Worm (Caenorhabditis elegans) whole organism, L3 larva: ENCODE results near the gene irld-23.
"Not testable (repeated sequence)": the region's sequence is repeated elsewhere in the genome, so short reads cannot be mapped to it uniquely, and the experiment has no call there.

Experiments used
- R02D3.7 ChIP-seq: fragments of 150-350 bp; optimal IDR thresholded peaks from 2 replicates; lab custom pipeline; 2014; ENCODE audit warnings: missing biosample characterization, missing genetic modification characterization
- ZK546.5 ChIP-seq: sonication (generic microtip); optimal IDR thresholded peaks from 2 replicates; lab custom pipeline; 2017; ENCODE audit warnings: missing biosample characterization, missing genetic modification characterization
- ama-1 ChIP-seq: fragments of 150-350 bp; optimal IDR thresholded peaks from 2 replicates; lab custom pipeline; 2018
- ceh-16 ChIP-seq: sonication (generic microtip); optimal IDR thresholded peaks from 2 replicates; lab custom pipeline; 2017; ENCODE audit warnings: missing biosample characterization, missing genetic modification characterization
- ceh-28 ChIP-seq: fragments of 150-350 bp; optimal IDR thresholded peaks from 2 replicates; lab custom pipeline; 2014; ENCODE audit warnings: missing biosample characterization, missing genetic modification reagents, missing genetic modification characterization
- ceh-82 ChIP-seq: fragments of 150-350 bp; optimal IDR thresholded peaks from 2 replicates; lab custom pipeline; 2014; ENCODE audit warnings: missing biosample characterization, missing genetic modification characterization
- ceh-9 ChIP-seq: sonication (generic microtip); optimal IDR thresholded peaks from 2 replicates; lab custom pipeline; 2018; ENCODE audit warnings: missing biosample characterization, missing genetic modification characterization
- daf-12 ChIP-seq: fragments of 150-350 bp; optimal IDR thresholded peaks from 2 replicates; lab custom pipeline; 2014; ENCODE audit warnings: missing biosample characterization, missing genetic modification reagents, missing genetic modification characterization
- egl-5 ChIP-seq: fragments of 150-350 bp; optimal IDR thresholded peaks from 2 replicates; lab custom pipeline; 2017; ENCODE audit warnings: missing biosample characterization, missing genetic modification reagents, missing genetic modification characterization, inconsistent platforms
- elt-1 ChIP-seq: fragments of 150-350 bp; optimal IDR thresholded peaks from 2 replicates; lab custom pipeline; 2014; ENCODE audit warnings: missing biosample characterization, missing genetic modification characterization
- elt-2 ChIP-seq: sonication (generic microtip); optimal IDR thresholded peaks from 2 replicates; lab custom pipeline; 2016; ENCODE audit warnings: missing genetic modification reagents, mild to moderate bottlenecking, missing genetic modification characterization, missing compliant biosample characterization
- elt-3 ChIP-seq, 3 experiments: fragments of 150-350 bp in 1 of 3; sonication (generic microtip) in 2 of 3; optimal IDR thresholded peaks; 2 replicates in 2 of 3; 4 replicates in 1 of 3; lab custom pipeline; 2014 to 2017; ENCODE audit warnings: missing biosample characterization in 3 of 3, missing genetic modification characterization in 3 of 3
- fkh-10 ChIP-seq: sonication (generic microtip); optimal IDR thresholded peaks from 2 replicates; lab custom pipeline; 2017; ENCODE audit warnings: missing biosample characterization, missing genetic modification reagents, missing genetic modification characterization
- fkh-2 ChIP-seq: fragments of 150-350 bp; optimal IDR thresholded peaks from 2 replicates; lab custom pipeline; 2014; ENCODE audit warnings: missing biosample characterization, missing genetic modification reagents, missing genetic modification characterization
- hmg-11 ChIP-seq: sonication (generic microtip); optimal IDR thresholded peaks from 2 replicates; lab custom pipeline; 2016; ENCODE audit warnings: missing genetic modification characterization, missing compliant biosample characterization
- jun-1 ChIP-seq: fragments of 150-350 bp; optimal IDR thresholded peaks from 2 replicates; lab custom pipeline; 2014; ENCODE audit warnings: missing biosample characterization, missing genetic modification reagents, missing genetic modification characterization
- lin-15B ChIP-seq: fragments of 150-350 bp; optimal IDR thresholded peaks from 2 replicates; lab custom pipeline; 2014; ENCODE audit warnings: missing biosample characterization, missing genetic modification characterization
- lin-39 ChIP-seq: fragments of 150-350 bp; optimal IDR thresholded peaks from 2 replicates; lab custom pipeline; 2018; ENCODE audit warnings: missing biosample characterization, missing genetic modification reagents, missing genetic modification characterization
- mdl-1 ChIP-seq: fragments of 150-350 bp; optimal IDR thresholded peaks from 2 replicates; lab custom pipeline; 2014; ENCODE audit warnings: missing biosample characterization, missing genetic modification characterization
- nfya-1 ChIP-seq: sonication (generic microtip); optimal IDR thresholded peaks from 2 replicates; lab custom pipeline; 2017; ENCODE audit warnings: missing genetic modification characterization, mild to moderate bottlenecking, missing compliant biosample characterization, antibody characterized with exemption, moderate library complexity; ENCODE audit not compliant: insufficient read depth
- nhr-11 ChIP-seq: fragments of 150-350 bp; optimal IDR thresholded peaks from 2 replicates; lab custom pipeline; 2014; ENCODE audit warnings: missing biosample characterization, missing genetic modification characterization
- nhr-12 ChIP-seq: fragments of 150-350 bp; optimal IDR thresholded peaks from 2 replicates; lab custom pipeline; 2014; ENCODE audit warnings: missing biosample characterization, missing genetic modification characterization
- nhr-237 ChIP-seq: fragments of 150-350 bp; optimal IDR thresholded peaks from 2 replicates; lab custom pipeline; 2014; ENCODE audit warnings: missing biosample characterization, missing genetic modification characterization
- nhr-25 ChIP-seq: sonication (generic microtip); optimal IDR thresholded peaks from 2 replicates; lab custom pipeline; 2017; ENCODE audit warnings: missing biosample characterization, missing genetic modification characterization
- nhr-28 ChIP-seq: fragments of 150-350 bp; optimal IDR thresholded peaks from 2 replicates; lab custom pipeline; 2014; ENCODE audit warnings: missing biosample characterization, missing genetic modification characterization
- nhr-43 ChIP-seq: sonication (generic microtip); optimal IDR thresholded peaks from 2 replicates; lab custom pipeline; 2016; ENCODE audit warnings: mild to moderate bottlenecking, missing genetic modification characterization, missing compliant biosample characterization; ENCODE audit not compliant: poor library complexity, severe bottlenecking
- nhr-67 ChIP-seq: fragments of 150-350 bp; optimal IDR thresholded peaks from 2 replicates; lab custom pipeline; 2014; ENCODE audit warnings: missing biosample characterization, missing genetic modification characterization
- nhr-77 ChIP-seq: fragments of 150-350 bp; optimal IDR thresholded peaks from 2 replicates; lab custom pipeline; 2014; ENCODE audit warnings: missing biosample characterization, missing genetic modification characterization
- pha-4 ChIP-seq: fragments of 150-350 bp; optimal IDR thresholded peaks from 2 replicates; lab custom pipeline; 2014; ENCODE audit warnings: missing biosample characterization, missing genetic modification reagents, missing genetic modification characterization
- pqm-1 ChIP-seq: fragments of 150-350 bp; optimal IDR thresholded peaks from 2 replicates; lab custom pipeline; 2017; ENCODE audit warnings: missing biosample characterization, missing genetic modification characterization, inconsistent platforms
- sea-2 ChIP-seq: fragments of 150-350 bp; sonication (generic microtip); optimal IDR thresholded peaks from 4 replicates; lab custom pipeline; 2014; ENCODE audit warnings: missing biosample characterization, missing genetic modification reagents, missing genetic modification characterization
- skn-1 ChIP-seq: fragments of 150-350 bp; optimal IDR thresholded peaks from 2 replicates; lab custom pipeline; 2014; ENCODE audit warnings: missing biosample characterization, missing genetic modification characterization
- snpc-4 ChIP-seq: fragments of 150-350 bp; optimal IDR thresholded peaks from 2 replicates; lab custom pipeline; 2014; ENCODE audit warnings: missing biosample characterization, missing genetic modification characterization
- tbx-2 ChIP-seq: sonication (generic microtip); optimal IDR thresholded peaks from 2 replicates; lab custom pipeline; 2016; ENCODE audit warnings: mild to moderate bottlenecking, missing genetic modification characterization, missing compliant biosample characterization
- unc-39 ChIP-seq: sonication (generic microtip); optimal IDR thresholded peaks from 4 replicates; lab custom pipeline; 2017; ENCODE audit warnings: missing biosample characterization, missing genetic modification characterization
- zag-1 ChIP-seq: fragments of 150-350 bp; optimal IDR thresholded peaks from 2 replicates; lab custom pipeline; 2014; ENCODE audit warnings: missing biosample characterization, missing genetic modification characterization

irld-23 gene

DNA sequence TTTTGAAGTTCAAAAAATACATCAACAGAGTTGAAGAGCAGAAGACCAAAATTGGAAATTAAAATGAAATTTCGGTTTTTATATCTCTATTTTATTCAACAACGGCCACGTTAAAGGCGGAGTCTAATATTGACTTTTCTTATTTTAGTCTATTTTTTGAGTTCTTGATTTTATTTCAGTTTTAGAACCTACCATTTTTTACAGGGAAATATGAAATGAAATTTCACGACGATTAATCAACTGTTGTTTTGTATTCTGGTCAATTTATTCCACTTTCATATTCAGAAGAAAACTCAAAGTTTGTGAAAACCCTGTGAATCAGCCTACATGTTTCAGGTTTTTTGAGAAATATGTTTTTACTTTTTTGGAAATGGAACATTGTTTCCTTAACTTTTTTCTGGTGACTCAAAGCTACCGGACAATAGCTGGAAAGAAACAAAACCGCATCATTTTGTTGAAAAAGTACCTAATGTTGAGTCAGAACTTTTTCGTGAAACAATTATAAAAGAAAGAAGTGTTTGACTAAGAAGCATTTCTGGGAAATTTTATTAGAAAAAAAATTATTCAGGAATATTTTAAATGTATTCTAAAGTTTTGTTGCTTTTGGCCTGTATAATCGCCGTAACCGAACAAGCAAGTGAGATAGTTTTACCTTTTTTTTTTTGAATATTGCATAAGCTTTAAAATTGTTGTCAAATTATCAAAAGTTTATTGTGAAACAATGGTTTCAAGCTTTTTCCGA lies at the start of gene irld-23, which contains the start of gene C08A9.10:
TSS of gene irld-23 (minus strand) at position 51 of the 742 bp plus-strand sequence.
TSS of gene C08A9.10 (plus strand) at position 545 of the 742 bp plus-strand sequence.
- no peak for TF ChIP-seq nhr-25 (tag; lab: Kevin White, UChicago)
- TF ChIP-seq, all 47 proteins: peak for 0

DNA sequence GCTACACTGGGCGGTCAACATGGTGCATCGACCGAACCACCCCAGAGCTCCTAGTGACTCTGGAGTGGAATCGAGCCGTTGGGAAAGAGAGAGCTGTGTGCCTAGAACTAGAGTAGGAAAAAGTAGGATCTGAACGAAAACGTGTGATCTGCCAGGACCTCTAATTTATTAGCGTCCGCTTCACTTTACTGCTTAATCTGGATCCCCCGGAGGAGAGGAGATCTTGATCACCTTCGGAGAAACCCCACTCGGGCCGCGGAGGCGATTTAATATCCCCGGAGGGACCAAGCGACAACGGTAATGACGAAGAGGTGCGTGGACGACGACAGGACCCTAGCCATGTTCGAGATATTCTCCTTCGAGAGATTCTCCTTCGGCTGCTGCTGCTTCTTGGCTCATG lies 36.9 kb upstream of the irld-23 start, which contains the start of gene K09E3.2:
TSS of gene K09E3.2 (plus strand) at position 301 of the 400 bp plus-strand sequence.
- not testable (repeated sequence) for TF ChIP-seq fkh-2 (tag; lab: Kevin White, UChicago); nfya-1 (tag; lab: Kevin White, UChicago); fkh-10
- TF ChIP-seq, all 47 proteins: peak for 0; not testable (repeated sequence) for 47

DNA sequence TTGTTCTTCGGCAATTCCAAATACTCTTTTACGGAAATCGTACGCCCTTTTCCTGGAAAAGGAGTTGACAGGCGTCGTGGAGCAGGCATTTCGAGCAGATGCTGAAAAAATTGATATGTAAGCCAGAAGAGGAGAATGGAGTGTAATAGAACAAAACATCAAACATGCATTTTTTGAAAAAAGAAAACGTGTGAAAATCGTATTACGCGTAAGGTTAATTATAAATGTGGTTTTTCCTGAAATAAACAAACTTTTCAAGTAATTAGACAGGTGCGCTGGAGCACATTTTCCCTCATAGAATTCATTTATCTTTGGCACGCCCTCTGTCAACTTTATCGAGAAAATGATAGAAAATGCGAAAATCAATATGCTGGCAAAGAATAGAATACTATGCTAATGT lies 34.6 kb upstream of the irld-23 start, which contains the start of gene lido-6:
TSS of gene lido-6 (minus strand) at position 101 of the 400 bp plus-strand sequence.
- TF ChIP-seq nhr-28 (tag; lab: Kevin White, UChicago) (no peak), skn-1 (no peak), ama-1 (lab: Kevin White, UChicago) (no peak), nhr-43 (tag; lab: Kevin White, UChicago) (no peak), lin-15B (tag; lab: Kevin White, UChicago) (no peak), ceh-28 (tag; lab: Kevin White, UChicago) (no peak), nhr-11 (tag; lab: Kevin White, UChicago) (no peak), nfya-1 (tag; lab: Kevin White, UChicago) (no peak), elt-3 (tag; optimal IDR thresholded peaks at IDR 0.05; lab: Kevin White, UChicago) (no peak), mdl-1 (no peak), nhr-12 (tag; lab: Kevin White, UChicago) (no peak), ceh-82 (tag; lab: Kevin White, UChicago) (no peak), R02D3.7 (tag; lab: Kevin White, UChicago) (no peak), ceh-16 (tag; lab: Kevin White, UChicago) (no peak)

DNA sequence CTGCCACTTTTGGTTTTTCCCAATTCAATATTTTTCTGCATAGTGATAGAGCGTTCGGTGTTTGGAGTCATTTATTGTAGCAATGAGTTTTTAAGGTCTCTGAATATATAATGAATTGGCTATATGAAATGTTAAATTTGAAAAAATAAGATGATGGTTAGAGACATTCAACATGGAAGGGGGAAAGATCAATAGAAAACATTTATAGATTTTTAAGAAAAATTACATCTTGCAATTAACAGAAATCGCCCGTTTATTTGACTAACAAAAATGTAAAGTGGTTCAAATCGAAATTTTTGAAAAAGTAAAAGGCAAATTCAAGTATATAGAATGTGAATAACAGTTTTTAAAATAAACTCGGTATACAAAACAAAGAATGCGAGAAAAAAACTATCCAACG lies 30.1 kb upstream of the irld-23 start, which contains the start of gene lido-5:
TSS of gene lido-5 (minus strand) at position 101 of the 400 bp plus-strand sequence.
- TF ChIP-seq nhr-25 (tag; lab: Kevin White, UChicago) (no peak), R02D3.7 (tag; lab: Kevin White, UChicago) (no peak)

DNA sequence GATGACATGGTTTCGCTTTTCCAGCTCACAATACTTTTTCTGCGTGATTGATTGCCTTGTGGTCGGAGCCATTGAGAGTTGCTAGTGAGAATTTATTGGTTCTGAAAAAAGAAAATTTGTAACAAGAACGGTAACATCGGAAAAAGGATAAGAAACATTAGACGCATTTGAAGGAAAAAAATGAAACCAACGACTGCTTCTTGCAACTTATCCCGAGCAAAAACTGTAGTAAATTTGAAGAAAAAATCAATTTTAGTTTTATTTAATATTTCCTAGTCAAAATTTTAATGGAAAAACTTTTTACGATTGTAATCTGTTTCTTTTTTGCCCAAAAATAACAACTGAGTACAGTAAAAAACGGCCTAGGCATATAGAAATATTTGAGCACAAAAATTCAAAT lies 27.2 kb upstream of the irld-23 start, which contains the start of gene lido-4:
TSS of gene lido-4 (minus strand) at position 101 of the 400 bp plus-strand sequence.
- TF ChIP-seq egl-5 (no peak), mdl-1 (no peak), ceh-9 (no peak), nhr-77 (tag; lab: Kevin White, UChicago) (no peak), pha-4 (tag; lab: Kevin White, UChicago) (no peak), elt-2 (tag; lab: Kevin White, UChicago) (no peak), R02D3.7 (tag; lab: Kevin White, UChicago) (no peak), ceh-16 (tag; lab: Kevin White, UChicago) (no peak), jun-1 (tag; lab: Kevin White, UChicago) (no peak), nhr-237 (tag; lab: Kevin White, UChicago) (no peak), unc-39 (tag; lab: Kevin White, UChicago) (no peak), nhr-67 (tag; lab: Kevin White, UChicago) (no peak), snpc-4 (tag; lab: Kevin White, UChicago) (no peak), pqm-1 (tag; lab: Kevin White, UChicago) (no peak), zag-1 (tag; lab: Kevin White, UChicago) (no peak), nhr-12 (tag; lab: Kevin White, UChicago) (no peak), ZK546.5 (no peak)

DNA sequence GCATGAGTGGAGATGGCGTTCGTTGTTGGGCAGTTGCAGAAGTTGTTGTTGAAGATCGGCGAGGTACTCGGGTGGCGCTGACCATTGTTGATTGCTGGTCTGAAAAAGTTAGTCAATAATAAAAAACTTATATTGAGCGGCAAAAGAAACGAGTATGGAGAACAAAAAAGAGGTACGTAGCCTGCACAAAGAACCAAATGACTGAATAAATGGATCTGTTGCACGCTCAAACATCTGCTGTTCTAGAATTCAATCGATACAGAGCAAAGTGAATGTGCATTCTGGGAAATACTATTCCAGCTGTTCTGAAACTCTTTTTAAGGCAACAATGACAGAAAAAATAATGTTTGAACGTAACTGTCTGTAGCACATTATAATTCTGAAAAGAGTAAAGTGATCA lies 20.2 kb upstream of the irld-23 start, which contains the start of gene lido-2:
TSS of gene lido-2 (minus strand) at position 101 of the 400 bp plus-strand sequence.
- TF ChIP-seq nhr-77 (tag; lab: Kevin White, UChicago) (no peak), lin-39 (tag; lab: Kevin White, UChicago) (no peak), elt-1 (tag; lab: Kevin White, UChicago) (no peak), nfya-1 (tag; lab: Kevin White, UChicago) (no peak), ceh-28 (tag; lab: Kevin White, UChicago) (no peak), daf-12 (tag; lab: Kevin White, UChicago) (no peak), nhr-237 (tag; lab: Kevin White, UChicago) (no peak), elt-3 (tag; optimal IDR thresholded peaks at IDR 0.05; lab: Kevin White, UChicago) (no peak), mdl-1 (no peak), hmg-11 (no peak), fkh-2 (tag; lab: Kevin White, UChicago) (no peak), ZK546.5 (no peak), elt-2 (tag; lab: Kevin White, UChicago) (no peak), tbx-2 (tag; lab: Kevin White, UChicago) (no peak), sea-2 (GFP tag; lab: Kevin White, UChicago) (no peak), nhr-67 (tag; lab: Kevin White, UChicago) (no peak), jun-1 (tag; lab: Kevin White, UChicago) (no peak), fkh-10 (no peak)
